Worm (Caenorhabditis elegans) whole organism, late embryonic: Measurements from ENCODE around the gene F35H8.1.

ENCODE experiments used
- C08G9.2 ChIP-seq: sonication (generic microtip); optimal IDR thresholded peaks from 2 replicates; lab custom pipeline; 2016; ENCODE audit warnings: mild to moderate bottlenecking, missing genetic modification characterization, moderate library complexity, missing compliant biosample characterization
- C38D4.7 ChIP-seq: fragments of 200-800 bp; sonication (Bioruptor generic); optimal IDR thresholded peaks from 2 replicates; lab custom pipeline; 2018; ENCODE audit warnings: mild to moderate bottlenecking, missing genetic modification characterization, moderate library complexity, missing compliant biosample characterization
- F13H6.1 ChIP-seq: sonication (generic microtip); optimal IDR thresholded peaks from 2 replicates; lab custom pipeline; 2016; ENCODE audit warnings: missing genetic modification characterization, missing compliant biosample characterization
- K02D7.2 ChIP-seq: sonication (generic microtip); optimal IDR thresholded peaks from 2 replicates; lab custom pipeline; 2017; ENCODE audit warnings: mild to moderate bottlenecking, missing genetic modification characterization, missing compliant biosample characterization
- ceh-19 ChIP-seq: fragments of 200-800 bp; sonication (Bioruptor generic); optimal IDR thresholded peaks from 2 replicates; lab custom pipeline; 2018; ENCODE audit warnings: mild to moderate bottlenecking, missing genetic modification characterization, missing compliant biosample characterization
- ceh-2 ChIP-seq: sonication (generic microtip); optimal IDR thresholded peaks from 2 replicates; lab custom pipeline; 2016; ENCODE audit warnings: missing genotype, missing genetic modification characterization, missing compliant biosample characterization
- ceh-24 ChIP-seq: sonication (generic microtip); optimal IDR thresholded peaks from 2 replicates; lab custom pipeline; 2016; ENCODE audit warnings: mild to moderate bottlenecking, missing genetic modification characterization, missing compliant biosample characterization
- ceh-34 ChIP-seq: sonication (generic microtip); optimal IDR thresholded peaks from 2 replicates; lab custom pipeline; 2016; ENCODE audit warnings: mild to moderate bottlenecking, missing genetic modification characterization, missing compliant biosample characterization
- ceh-45 ChIP-seq: fragments of 200-800 bp; sonication (Bioruptor generic); IDR thresholded peaks from 2 replicates; pipeline ENCODE4 v1.3.6; 2022; ENCODE audit warnings: missing genetic modification reagents, missing genetic modification characterization, missing compliant biosample characterization
- ceh-48 ChIP-seq: sonication (generic microtip); optimal IDR thresholded peaks from 2 replicates; lab custom pipeline; 2016; ENCODE audit warnings: missing genetic modification characterization, inconsistent platforms, missing compliant biosample characterization
- ceh-9 ChIP-seq: sonication (generic microtip); optimal IDR thresholded peaks from 2 replicates; lab custom pipeline; 2016; ENCODE audit warnings: mild to moderate bottlenecking, missing genetic modification characterization, inconsistent platforms, missing compliant biosample characterization
- dmd-4 ChIP-seq: sonication (generic microtip); optimal IDR thresholded peaks from 2 replicates; lab custom pipeline; 2016; ENCODE audit warnings: borderline replicate concordance, missing genetic modification characterization, missing compliant biosample characterization
- ets-4 ChIP-seq: sonication (generic microtip); optimal IDR thresholded peaks from 2 replicates; lab custom pipeline; 2016; ENCODE audit warnings: missing genetic modification characterization, missing compliant biosample characterization
- fax-1 ChIP-seq: sonication (generic microtip); optimal IDR thresholded peaks from 2 replicates; lab custom pipeline; 2016; ENCODE audit warnings: missing genotype, missing genetic modification characterization, missing compliant biosample characterization
- fkh-6 ChIP-seq: sonication (generic microtip); optimal IDR thresholded peaks from 2 replicates; lab custom pipeline; 2016; ENCODE audit warnings: missing genetic modification characterization, missing compliant biosample characterization
- hlh-13 ChIP-seq: fragments of 200-800 bp; sonication (Bioruptor generic); optimal IDR thresholded peaks from 2 replicates; lab custom pipeline; 2018; ENCODE audit warnings: mild to moderate bottlenecking, missing genetic modification characterization, missing compliant biosample characterization
- hlh-30 ChIP-seq: sonication (generic microtip); optimal IDR thresholded peaks from 2 replicates; lab custom pipeline; 2017; ENCODE audit warnings: antibody characterized with exemption, missing genetic modification characterization, missing compliant biosample characterization; ENCODE audit not compliant: insufficient read depth
- mec-3 ChIP-seq: sonication (generic microtip); optimal IDR thresholded peaks from 2 replicates; lab custom pipeline; 2016; ENCODE audit warnings: borderline replicate concordance, missing genetic modification characterization, missing compliant biosample characterization
- nhr-232 ChIP-seq: sonication (generic microtip); optimal IDR thresholded peaks from 2 replicates; lab custom pipeline; 2016; ENCODE audit warnings: missing genetic modification characterization, missing compliant biosample characterization
- npax-4 ChIP-seq: sonication (generic microtip); optimal IDR thresholded peaks from 2 replicates; lab custom pipeline; 2016; ENCODE audit warnings: missing genetic modification characterization, missing compliant biosample characterization
- pat-9 ChIP-seq: fragments of 200-800 bp; sonication (Bioruptor generic); optimal IDR thresholded peaks from 2 replicates; lab custom pipeline; 2018; ENCODE audit warnings: mild to moderate bottlenecking, missing genetic modification characterization, moderate library complexity, missing compliant biosample characterization
- pha-4 ChIP-seq: fragments of 150-350 bp; optimal IDR thresholded peaks from 2 replicates; lab custom pipeline; 2018; ENCODE audit warnings: missing biosample characterization, missing genetic modification reagents, missing genetic modification characterization
- pros-1 ChIP-seq: fragments of 150-350 bp; optimal IDR thresholded peaks from 2 replicates; lab custom pipeline; 2014; ENCODE audit warnings: missing biosample characterization, missing genetic modification reagents, missing genetic modification characterization
- ref-2 ChIP-seq: sonication (generic microtip); optimal IDR thresholded peaks from 2 replicates; lab custom pipeline; 2016; ENCODE audit warnings: missing genetic modification characterization, missing compliant biosample characterization
- rnt-1 ChIP-seq: sonication (generic microtip); optimal IDR thresholded peaks from 2 replicates; lab custom pipeline; 2016; ENCODE audit warnings: missing genetic modification characterization, missing compliant biosample characterization
- sdc-2 ChIP-seq: sonication (generic microtip); optimal IDR thresholded peaks from 2 replicates; lab custom pipeline; 2016; ENCODE audit warnings: missing genotype, missing genetic modification characterization, missing compliant biosample characterization
- sox-2 ChIP-seq: fragments of 200-800 bp; sonication (Bioruptor generic); IDR thresholded peaks from 2 replicates; pipeline ENCODE4 v1.3.6; 2022; ENCODE audit warnings: missing genetic modification reagents, missing genetic modification characterization, missing compliant biosample characterization
- tbx-2 ChIP-seq: sonication (generic microtip); optimal IDR thresholded peaks from 2 replicates; lab custom pipeline; 2016; ENCODE audit warnings: missing genetic modification characterization, missing compliant biosample characterization
- unc-3 ChIP-seq, 2 experiments: fragments of 200-800 bp in 1 of 2; sonication (Bioruptor generic) in 1 of 2; sonication (generic microtip) in 1 of 2; conservative IDR thresholded peaks in 1 of 2; optimal IDR thresholded peaks in 1 of 2; 2 replicates each; pipeline versions ENCODE4 v1.3.6 to Lab custom; 2016 to 2022; ENCODE audit warnings: missing compliant biosample characterization in 2 of 2, missing genetic modification characterization in 2 of 2, missing genetic modification reagents in 1 of 2
- unc-42 ChIP-seq: sonication (generic microtip); optimal IDR thresholded peaks from 2 replicates; lab custom pipeline; 2016; ENCODE audit warnings: missing genotype, missing genetic modification characterization, missing compliant biosample characterization
- unc-55 ChIP-seq: sonication (generic microtip); optimal IDR thresholded peaks from 2 replicates; lab custom pipeline; 2017; ENCODE audit warnings: missing biosample characterization, missing genetic modification reagents, missing genetic modification characterization
- zip-5 ChIP-seq: sonication (generic microtip); optimal IDR thresholded peaks from 2 replicates; lab custom pipeline; 2016; ENCODE audit warnings: missing genetic modification characterization, missing compliant biosample characterization

Gene F35H8.1

DNA sequence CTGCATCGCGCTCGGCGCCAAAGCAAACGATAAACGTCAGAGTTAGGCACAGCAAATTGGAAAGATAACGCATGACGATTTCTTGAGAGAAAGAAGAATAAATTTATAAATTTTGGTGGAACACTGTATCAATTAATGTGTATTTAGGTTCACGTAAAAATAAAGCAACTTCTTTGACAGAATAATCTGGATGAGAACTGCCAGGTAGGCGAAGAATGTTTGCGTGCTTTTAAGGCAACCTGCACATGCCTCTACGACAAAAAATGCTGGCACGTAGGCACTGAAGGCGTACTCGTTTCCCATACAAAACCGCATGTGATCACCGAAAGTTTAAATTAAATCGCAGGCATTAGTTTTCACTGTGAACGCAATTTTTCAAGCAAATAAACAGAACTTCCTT is at the start of gene F35H8.1:
F35H8.1 (minus strand) TSS at position 101 of the 400 bp plus-strand sequence.
- TF ChIP-seq pat-9 (tag; lab: Kevin White, UChicago) (no peak), ets-4 (tag; lab: Kevin White, UChicago) (no peak), unc-3 (GFP tag; conservative IDR thresholded peaks at IDR 0.05; lab: Robert Waterston, UW) (no peak), unc-3 (tag; optimal IDR thresholded peaks at IDR 0.05; lab: Kevin White, UChicago) (no peak), ceh-48 (tag; lab: Kevin White, UChicago) (no peak), F13H6.1 (tag; lab: Kevin White, UChicago) (no peak), sox-2 (GFP tag; lab: Robert Waterston, UW) (no peak), ceh-34 (tag; lab: Kevin White, UChicago) (no peak), sdc-2 (no peak), rnt-1 (no peak), unc-42 (tag; lab: Kevin White, UChicago) (no peak), C08G9.2 (no peak), pha-4 (tag; lab: Kevin White, UChicago) (no peak), zip-5 (no peak), ceh-2 (tag; lab: Kevin White, UChicago) (no peak), fkh-6 (no peak), ref-2 (tag; lab: Kevin White, UChicago) (no peak), dmd-4 (tag; lab: Kevin White, UChicago) (no peak)
- TF ChIP-seq, all 69 proteins: peak for 0

DNA sequence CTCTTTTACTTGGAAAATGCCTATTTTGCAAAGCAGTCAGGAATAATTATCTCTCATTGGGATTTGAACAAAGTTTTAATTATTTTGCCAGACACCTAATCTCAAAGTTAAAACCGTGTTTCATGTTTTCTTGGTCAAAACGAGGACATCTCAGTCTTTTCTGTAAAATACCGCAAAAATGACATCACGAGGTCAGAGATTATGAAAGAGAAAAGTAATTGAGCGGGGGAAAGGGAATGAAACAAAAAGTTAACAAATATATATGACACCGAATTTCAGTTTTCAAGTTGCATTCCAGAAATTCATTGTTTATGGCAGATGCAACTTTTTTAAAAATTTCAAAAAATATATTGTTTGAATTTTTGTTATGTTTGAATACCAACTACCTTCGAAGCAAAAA is 49.5 kb upstream of the F35H8.1 start:
- TF ChIP-seq mec-3 (tag; lab: Kevin White, UChicago), result no peak
- no peak for TF ChIP-seq ceh-45
- no peak for TF ChIP-seq sox-2 (GFP tag; lab: Robert Waterston, UW)

DNA sequence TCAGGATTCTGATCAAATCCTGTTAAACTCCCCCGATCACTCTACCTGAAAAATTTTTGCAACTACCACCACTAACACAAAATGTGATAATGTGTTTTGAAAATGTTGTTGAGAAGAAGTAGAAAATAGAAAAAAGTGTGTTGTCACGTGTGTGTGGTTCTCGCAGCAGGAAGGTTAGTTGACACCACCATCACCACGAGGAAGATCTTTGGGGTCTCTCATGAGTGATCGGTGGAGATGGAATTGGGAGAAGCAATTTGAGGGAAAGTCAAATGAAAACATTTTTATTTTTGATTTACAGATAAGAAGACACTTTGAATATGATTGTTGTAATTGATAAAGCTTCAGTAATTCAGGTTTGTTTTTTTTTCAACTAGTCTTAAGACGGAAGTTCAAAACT is 48.6 kb upstream of the F35H8.1 start:
- no peak for TF ChIP-seq sox-2 (GFP tag; lab: Robert Waterston, UW)
- peak; percentile 40 for TF ChIP-seq hlh-30 (tag; lab: Kevin White, UChicago)
- TF ChIP-seq hlh-13 (GFP tag; lab: Kevin White, UChicago), result no peak
- no peak for TF ChIP-seq K02D7.2 (tag; lab: Kevin White, UChicago)

DNA sequence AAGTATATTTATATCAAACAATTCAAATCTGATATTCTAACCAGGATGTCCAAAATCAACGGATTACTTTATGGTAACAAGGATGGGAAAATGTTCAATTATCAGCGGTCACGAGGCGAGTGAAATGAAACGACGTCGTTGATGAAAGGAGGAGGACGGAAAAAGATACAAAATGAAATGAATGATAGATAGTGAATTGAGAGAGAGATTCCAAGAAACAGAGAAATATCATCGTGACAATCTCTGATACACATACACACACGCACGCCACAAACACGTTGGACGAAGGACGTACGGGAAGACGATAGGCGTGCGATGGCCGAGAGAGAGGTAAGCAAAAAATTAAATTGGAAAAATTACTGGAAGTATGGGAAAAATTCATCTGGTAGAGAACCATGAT is 48.0 kb upstream of the F35H8.1 start:
- peak; percentile 29 for TF ChIP-seq rnt-1
- no peak for TF ChIP-seq ref-2 (tag; lab: Kevin White, UChicago)
- peak; percentile 76 for TF ChIP-seq unc-55 (GFP tag; lab: Kevin White, UChicago)
- peak; percentile 40 for TF ChIP-seq hlh-30 (tag; lab: Kevin White, UChicago)

DNA sequence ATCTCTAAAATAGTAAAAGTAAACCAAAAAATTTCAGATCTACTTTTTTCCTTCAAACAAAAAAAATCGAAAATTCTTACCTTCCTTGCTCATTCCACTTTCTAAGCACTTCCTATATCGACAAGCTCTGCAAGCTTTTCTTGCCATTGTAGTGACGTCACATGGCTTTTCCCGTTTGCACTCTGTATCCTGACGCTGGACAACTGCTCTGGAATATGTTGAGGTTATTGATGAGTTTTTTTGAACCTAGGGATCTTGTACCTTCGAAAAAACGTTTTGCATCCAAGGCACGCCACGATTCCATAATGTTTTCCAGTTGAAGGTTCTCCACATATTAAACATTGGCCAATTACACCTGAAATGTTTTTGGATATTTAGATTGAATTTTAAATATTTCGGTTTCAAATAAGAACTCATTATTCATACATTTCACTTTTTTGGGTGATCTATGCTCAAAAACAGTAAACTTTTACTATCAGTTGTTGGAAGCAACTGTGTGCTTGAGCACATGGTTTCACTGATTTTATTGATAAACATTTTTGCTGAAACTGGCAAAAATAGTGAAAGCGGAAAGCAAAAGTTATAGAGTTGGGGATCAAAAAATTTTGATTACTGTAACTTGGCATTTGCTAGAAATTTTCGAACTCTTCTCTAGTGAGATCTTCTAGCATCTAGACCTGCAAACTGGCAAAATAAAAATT is 47.1 kb upstream of the F35H8.1 start:
- TF ChIP-seq pros-1 (tag; lab: Kevin White, UChicago) (no peak), sdc-2 (no peak), C38D4.7 (GFP tag; lab: Kevin White, UChicago) (no peak), fax-1 (tag; lab: Kevin White, UChicago) (no peak), nhr-232 (tag; lab: Kevin White, UChicago) (no peak), tbx-2 (no peak), ceh-24 (tag; lab: Kevin White, UChicago) (no peak), ceh-19 (GFP tag; lab: Kevin White, UChicago) (no peak), ceh-9 (tag; lab: Kevin White, UChicago) (no peak), npax-4 (tag; lab: Kevin White, UChicago) (no peak)
